Worm (Caenorhabditis elegans): ENCODE results near the gene adt-3.
A peak's percentile ranks its signal among the peaks of the same experiment; 100 is the strongest.

Gene adt-3

DNA sequence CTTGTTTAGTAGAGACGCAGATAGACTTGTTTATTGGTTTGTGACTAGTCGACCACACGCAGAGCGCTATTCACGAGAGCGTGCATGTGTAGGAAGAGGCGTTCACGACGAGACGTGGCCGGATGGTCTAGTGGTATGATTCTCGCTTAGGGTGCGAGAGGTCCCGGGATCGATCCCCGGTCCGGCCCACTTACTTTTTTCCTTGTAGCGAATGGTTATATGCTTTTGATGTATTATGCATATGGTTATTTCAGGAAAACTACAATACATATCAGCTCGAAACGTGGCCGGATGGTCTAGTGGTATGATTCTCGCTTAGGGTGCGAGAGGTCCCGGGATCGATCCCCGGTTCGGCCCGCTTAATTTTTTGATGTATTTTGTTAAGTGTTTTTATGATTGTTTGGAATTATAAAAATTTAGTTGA is 38.5 kb downstream of the adt-3 start (continued):
- TF ChIP-seq elt-3 (tag; optimal IDR thresholded peaks at IDR 0.05) (no peak), sem-2 (GFP tag; optimal IDR thresholded peaks at IDR 0.05) (peak; percentile 86), bed-3 (GFP tag; optimal IDR thresholded peaks at IDR 0.05) (peak; percentile 74), unc-120 (tag; optimal IDR thresholded peaks at IDR 0.05; ENCODE audit: poor library complexity, severe bottlenecking) (peak; percentile 93), drap-1 (GFP tag; optimal IDR thresholded peaks at IDR 0.05) (peak; percentile 92), nhr-12 (tag; optimal IDR thresholded peaks at IDR 0.05) (no peak)

DNA sequence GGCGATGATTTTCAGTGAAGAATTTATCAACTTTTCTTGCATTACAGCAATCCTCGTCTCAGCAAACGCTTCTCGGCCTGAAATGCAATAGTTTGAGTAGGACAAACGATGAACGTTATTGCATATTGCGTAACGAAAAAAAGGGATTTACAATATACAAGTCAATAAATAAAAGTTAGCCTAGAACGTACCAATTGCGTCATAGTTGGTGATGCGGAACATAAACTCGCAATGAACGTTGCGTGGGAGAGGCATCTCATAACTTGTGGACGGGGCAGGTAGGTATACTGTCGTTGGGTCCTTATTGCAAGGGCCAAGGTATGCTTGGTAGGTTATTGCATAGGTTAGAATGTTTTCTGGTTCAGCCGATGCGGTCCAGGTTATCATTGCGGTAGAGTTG is 39.3 kb downstream of the adt-3 start:
- TF ChIP-seq zip-8 (tag; optimal IDR thresholded peaks at IDR 0.05) (peak; percentile 98), bed-3 (GFP tag; optimal IDR thresholded peaks at IDR 0.05) (no peak), nhr-2 (tag; optimal IDR thresholded peaks at IDR 0.05) (peak; percentile 83), mls-2 (tag; optimal IDR thresholded peaks at IDR 0.05) (no peak)

DNA sequence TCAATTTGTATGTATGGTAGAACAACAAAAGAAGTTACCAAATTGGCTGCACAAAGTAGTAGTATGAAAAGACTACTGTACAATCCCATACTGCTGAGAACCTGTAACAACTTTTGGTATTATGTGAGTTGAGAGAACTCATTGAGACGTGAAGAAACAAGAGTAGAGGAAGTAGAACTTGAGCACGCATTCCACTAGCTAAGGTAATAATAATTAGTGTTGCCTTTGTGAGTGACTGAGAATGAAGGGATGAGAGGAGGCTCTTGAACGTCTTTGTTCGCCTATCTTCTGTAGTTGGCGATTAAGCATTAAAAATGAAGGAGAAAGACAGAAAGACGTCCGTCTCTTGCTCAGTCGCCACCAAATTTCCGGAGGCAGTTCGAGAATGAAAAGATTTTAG is 42.1 kb downstream of the adt-3 start, which contains the start of gene C16B8.4:
Gene C16B8.4 (minus strand): TSS at position 101 of the 400 bp plus-strand sequence.
- TF ChIP-seq mab-5 (tag; optimal IDR thresholded peaks at IDR 0.05) (no peak), unc-120 (tag; optimal IDR thresholded peaks at IDR 0.05; ENCODE audit: poor library complexity, severe bottlenecking) (no peak), lin-32 (GFP tag; optimal IDR thresholded peaks at IDR 0.05) (no peak), tbx-8 (GFP tag; optimal IDR thresholded peaks at IDR 0.05) (no peak), nhr-76 (tag; optimal IDR thresholded peaks at IDR 0.05) (no peak), elt-3 (tag; optimal IDR thresholded peaks at IDR 0.05) (no peak), drap-1 (GFP tag; optimal IDR thresholded peaks at IDR 0.05) (no peak), ceh-83 (GFP tag; optimal IDR thresholded peaks at IDR 0.05) (no peak), snpc-4 (tag; optimal IDR thresholded peaks at IDR 0.05) (no peak), ceh-39 (tag; optimal IDR thresholded peaks at IDR 0.05) (no peak), sptf-1 (tag; optimal IDR thresholded peaks at IDR 0.05) (no peak), cnd-1 (tag; optimal IDR thresholded peaks at IDR 0.05) (no peak)

DNA sequence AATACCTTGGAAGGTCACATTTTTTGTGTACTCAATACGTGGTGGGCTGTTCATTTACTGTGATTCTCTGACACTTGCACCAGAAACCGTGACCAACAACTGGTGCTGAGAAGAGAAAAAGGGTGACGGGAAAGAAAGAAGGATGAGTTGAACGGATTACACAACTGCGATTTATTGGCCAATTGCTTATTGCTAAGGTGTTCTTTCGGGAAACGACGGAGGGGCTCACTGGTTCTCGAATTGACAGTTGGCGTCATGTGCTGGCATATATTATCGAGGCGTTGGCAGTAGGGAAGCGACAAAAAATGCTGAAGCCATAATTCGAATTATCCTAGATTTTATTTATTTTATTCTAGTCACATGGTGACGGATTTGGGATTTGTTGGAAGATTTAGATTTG is 42.7 kb downstream of the adt-3 start:
- no peak for TF ChIP-seq lin-13 (tag; optimal IDR thresholded peaks at IDR 0.05)
- TF ChIP-seq elt-1 (tag; optimal IDR thresholded peaks at IDR 0.05; ENCODE audit: borderline replicate concordance, insufficient read depth) = no peak
- peak; percentile 87 for TF ChIP-seq hlh-1 (tag; optimal IDR thresholded peaks at IDR 0.05)
- peak; percentile 39 for TF ChIP-seq nhr-2 (tag; optimal IDR thresholded peaks at IDR 0.05)

DNA sequence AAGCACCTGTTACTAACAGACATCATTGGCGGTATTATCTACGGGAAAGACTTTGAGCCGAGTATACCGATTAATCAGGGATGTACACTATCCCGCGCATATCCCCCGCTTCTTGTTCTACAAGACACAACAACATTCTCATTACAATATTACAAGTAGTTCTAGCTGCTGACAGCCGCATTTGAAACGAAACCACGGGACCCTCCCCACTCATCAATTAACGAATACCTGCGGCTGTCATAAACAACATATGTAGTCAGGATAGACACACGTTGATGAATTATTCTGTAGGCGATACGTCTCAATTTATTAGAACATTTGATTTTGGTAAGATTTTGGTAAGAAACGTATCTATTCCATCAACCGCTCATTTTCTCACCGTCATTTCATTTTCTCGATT is 45.3 kb downstream of the adt-3 start:
- TF ChIP-seq unc-62 (GFP tag; optimal IDR thresholded peaks at IDR 0.05) (peak; percentile 77), hlh-1 (tag; optimal IDR thresholded peaks at IDR 0.05) (peak; percentile 81), cnd-1 (tag; optimal IDR thresholded peaks at IDR 0.05) (no peak)

DNA sequence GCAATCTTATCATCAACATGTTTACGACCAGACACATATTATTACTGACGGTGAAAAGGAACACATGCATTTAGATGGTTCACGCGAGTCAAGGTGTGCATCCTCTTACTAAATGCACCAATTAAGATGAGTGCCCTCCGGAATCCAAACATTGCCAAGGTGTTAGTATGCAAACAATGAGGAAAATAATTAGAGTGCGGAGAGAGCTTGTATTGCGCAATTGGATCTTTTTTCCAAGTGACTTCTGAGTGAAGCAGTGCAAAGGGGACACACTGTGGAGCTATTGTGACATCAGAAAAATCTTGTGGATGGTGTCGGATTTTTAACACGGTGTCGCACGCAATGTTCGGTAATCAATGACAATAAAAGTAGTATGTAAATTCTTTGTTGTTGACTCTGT is 45.8 kb downstream of the adt-3 start:
- TF ChIP-seq zip-8 (tag; optimal IDR thresholded peaks at IDR 0.05) (peak; percentile 92), mls-2 (tag; optimal IDR thresholded peaks at IDR 0.05) (peak; percentile 37), blmp-1 (tag; optimal IDR thresholded peaks at IDR 0.05) (no peak), hlh-1 (tag; optimal IDR thresholded peaks at IDR 0.05) (no peak), nhr-2 (tag; optimal IDR thresholded peaks at IDR 0.05) (peak; percentile 83)

DNA sequence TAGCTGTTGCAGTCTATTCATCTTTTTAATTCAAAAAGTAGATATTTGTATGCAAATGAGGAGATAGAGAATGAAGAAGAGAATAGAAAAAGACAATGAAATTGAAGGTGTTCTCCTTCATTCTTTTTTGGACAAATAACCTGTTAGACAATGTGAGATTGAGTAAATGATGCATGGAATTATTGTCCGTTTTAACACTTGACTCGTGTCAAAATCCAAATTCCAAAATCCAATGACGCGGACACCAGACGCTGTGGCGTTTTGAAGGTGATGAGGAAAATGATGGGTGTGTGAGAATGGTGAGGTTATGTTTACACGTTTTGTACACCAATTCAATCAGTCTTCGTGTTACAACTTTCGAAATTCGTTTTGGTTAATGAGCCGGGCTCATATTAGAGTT is 47.7 kb downstream of the adt-3 start:
- no peak for TF ChIP-seq unc-62 (GFP tag; optimal IDR thresholded peaks at IDR 0.05)
- no peak for TF ChIP-seq nhr-76 (tag; optimal IDR thresholded peaks at IDR 0.05)
- peak; percentile 66 for TF ChIP-seq ces-1 (GFP tag; optimal IDR thresholded peaks at IDR 0.05)
- no peak for TF ChIP-seq ceh-43 (GFP tag; optimal IDR thresholded peaks at IDR 0.05)
- no peak for TF ChIP-seq mep-1 (tag; optimal IDR thresholded peaks at IDR 0.05)
- TF ChIP-seq elt-1 (tag; optimal IDR thresholded peaks at IDR 0.05; ENCODE audit: borderline replicate concordance, insufficient read depth) = no peak
- TF ChIP-seq bed-3 (GFP tag; optimal IDR thresholded peaks at IDR 0.05) = no peak

DNA sequence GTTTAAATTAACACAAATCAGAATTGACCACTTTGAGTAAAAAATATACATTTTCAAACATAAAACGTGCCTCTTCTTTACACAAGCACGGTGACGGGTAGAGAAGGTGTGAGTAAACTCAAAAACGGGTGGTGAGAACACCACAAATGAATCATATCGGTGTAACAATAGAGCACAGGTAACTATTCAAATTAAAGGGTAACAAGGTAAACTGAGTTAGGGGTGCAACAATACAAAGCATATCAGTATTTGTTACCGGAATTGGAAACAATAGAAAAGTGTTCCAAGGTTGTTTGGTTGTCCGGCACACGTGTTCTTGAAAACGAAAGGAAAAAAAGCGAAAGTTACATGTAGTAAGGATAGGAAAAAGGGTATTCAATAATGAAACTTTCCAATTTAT is 50.9 kb downstream of the adt-3 start:
- no peak for TF ChIP-seq M03D4.4 (tag; optimal IDR thresholded peaks at IDR 0.05)
- TF ChIP-seq ztf-11 (tag; optimal IDR thresholded peaks at IDR 0.05) = no peak
- TF ChIP-seq drap-1 (GFP tag; optimal IDR thresholded peaks at IDR 0.05) = no peak
- no peak for TF ChIP-seq pha-4 (tag; optimal IDR thresholded peaks at IDR 0.05)
- TF ChIP-seq flh-1 (GFP tag; optimal IDR thresholded peaks at IDR 0.05) = no peak
- no peak for TF ChIP-seq hlh-1 (tag; optimal IDR thresholded peaks at IDR 0.05)
- TF ChIP-seq ceh-39 (tag; optimal IDR thresholded peaks at IDR 0.05) = no peak
- no peak for TF ChIP-seq nhr-237 (tag; optimal IDR thresholded peaks at IDR 0.05)
- TF ChIP-seq unc-39 (tag; optimal IDR thresholded peaks at IDR 0.05) = no peak
- no peak for TF ChIP-seq zip-8 (tag; optimal IDR thresholded peaks at IDR 0.05)
- no peak for TF ChIP-seq tbx-8 (GFP tag; optimal IDR thresholded peaks at IDR 0.05)

Measured in whole organism, mixed stage, embryonic.